Worm (Caenorhabditis elegans): ENCODE results near the gene nspd-6.
A peak's percentile ranks its signal among the peaks of the same experiment; 100 is the strongest.

The nspd-6 gene

DNA sequence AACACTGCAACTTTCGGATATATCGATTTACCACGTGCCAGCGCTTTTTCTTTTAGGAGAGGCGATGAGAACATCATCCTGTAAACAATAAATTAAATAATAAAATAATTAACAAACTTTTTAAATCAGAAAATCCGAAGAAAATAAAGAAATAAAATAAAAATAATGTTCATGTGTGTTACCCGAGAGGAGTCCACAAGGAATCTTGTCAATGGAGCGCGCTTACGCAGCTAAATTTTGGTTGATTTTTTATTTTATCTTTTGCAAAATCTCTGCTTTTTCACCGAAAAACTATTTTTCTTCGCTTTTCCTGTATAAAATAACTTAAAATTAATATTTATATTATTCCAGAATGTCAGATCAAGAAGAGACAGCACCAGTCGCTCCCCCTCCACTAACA, 5.4 kb downstream of the nspd-6 start, which contains the start of the genes C24D10.6 and C24D10.4 (continued):
- TF ChIP-seq fkh-10 (GFP tag; optimal IDR thresholded peaks at IDR 0.05) (no peak), nhr-84 (tag; optimal IDR thresholded peaks at IDR 0.05) (no peak), lin-35 (GFP tag; optimal IDR thresholded peaks at IDR 0.05) (peak; percentile 62 to 69), skn-1 (tag; optimal IDR thresholded peaks at IDR 0.05) (peak; percentile 77), nhr-90 (tag; optimal IDR thresholded peaks at IDR 0.05; ENCODE audit: poor library complexity) (peak; percentile 32), fkh-8 (tag; optimal IDR thresholded peaks at IDR 0.05) (no peak), hlh-4 (tag; optimal IDR thresholded peaks at IDR 0.05) (no peak), efl-3 (GFP tag; optimal IDR thresholded peaks at IDR 0.05) (no peak), mep-1 (tag; optimal IDR thresholded peaks at IDR 0.05) (peak; percentile 70), lin-13 (GFP tag; optimal IDR thresholded peaks at IDR 0.05) (peak; percentile 23), nhr-77 (tag; optimal IDR thresholded peaks at IDR 0.05) (no peak), hlh-17 (GFP tag; optimal IDR thresholded peaks at IDR 0.05; ENCODE audit: borderline replicate concordance) (no peak), mab-9 (GFP tag; IDR thresholded peaks at IDR 0.05) (no peak), ceh-8 (GFP tag; optimal IDR thresholded peaks at IDR 0.05) (peak; percentile 9), lin-39 (tag; optimal IDR thresholded peaks at IDR 0.05) (peak; percentile 39), zip-4 (GFP tag; optimal IDR thresholded peaks at IDR 0.05) (no peak), rnt-1 (tag; optimal IDR thresholded peaks at IDR 0.05) (peak; percentile 64), ceh-90 (tag; optimal IDR thresholded peaks at IDR 0.05) (no peak), ets-5 (GFP tag; IDR thresholded peaks at IDR 0.05) (no peak), ceh-88 (GFP tag; IDR thresholded peaks at IDR 0.05) (no peak; the same call in 1 of the 2 replicates), sox-4 (tag; optimal IDR thresholded peaks at IDR 0.05) (no peak), snu-23 (GFP tag; optimal IDR thresholded peaks at IDR 0.05) (peak; percentile 66), nhr-237 (tag; optimal IDR thresholded peaks at IDR 0.05) (no peak), hpl-2 (GFP tag; optimal IDR thresholded peaks at IDR 0.05) (no peak), Y116A8C.19 (tag; optimal IDR thresholded peaks at IDR 0.05; ENCODE audit: borderline replicate concordance) (no peak), fkh-4 (tag; optimal IDR thresholded peaks at IDR 0.05; ENCODE audit: borderline replicate concordance) (no peak), dsc-1 (tag; optimal IDR thresholded peaks at IDR 0.05) (peak; percentile 29), pax-3 (tag; optimal IDR thresholded peaks at IDR 0.05) (no peak), aha-1 (tag; optimal IDR thresholded peaks at IDR 0.05) (no peak), sptf-1 (tag; optimal IDR thresholded peaks at IDR 0.05) (no peak), mdl-1 (tag; optimal IDR thresholded peaks at IDR 0.05) (peak in 1 of 2 experiments; percentile 29), unc-98 (GFP tag; IDR thresholded peaks at IDR 0.05) (no peak), nhr-28 (tag; optimal IDR thresholded peaks at IDR 0.05) (no peak), F16B12.6 (tag; optimal IDR thresholded peaks at IDR 0.05) (peak; percentile 32), nhr-12 (tag; optimal IDR thresholded peaks at IDR 0.05) (no peak)

DNA sequence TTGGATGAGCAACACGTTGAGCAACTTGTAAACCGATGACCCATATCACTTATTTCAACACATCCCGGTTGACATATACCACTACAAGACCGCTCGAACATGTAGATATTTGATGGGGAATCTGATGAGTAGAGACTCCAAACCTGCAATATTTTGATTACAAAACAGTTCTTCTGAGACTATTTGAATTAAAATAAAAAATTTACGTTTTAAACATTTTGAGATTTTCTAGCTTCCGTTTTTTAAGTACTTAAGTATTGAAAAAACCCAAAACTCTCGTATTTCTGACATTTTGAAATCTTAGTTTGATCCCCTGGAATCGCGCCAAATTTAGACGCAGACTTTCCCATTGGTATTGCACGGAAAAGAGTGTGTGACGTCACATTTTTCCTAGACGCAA, 8.3 kb downstream of the nspd-6 start, which contains the start of gene C24D10.49:
Gene C24D10.49, minus strand, starts transcription at position 101 of the 400 bp plus-strand sequence.
- no peak for TF ChIP-seq nhr-19 (GFP tag; conservative IDR thresholded peaks at IDR 0.05)
- TF ChIP-seq ceh-90 (tag; optimal IDR thresholded peaks at IDR 0.05): no peak
- TF ChIP-seq tbx-2 (tag; optimal IDR thresholded peaks at IDR 0.05): no peak
- no peak for TF ChIP-seq lin-35 (GFP tag; optimal IDR thresholded peaks at IDR 0.05)
- TF ChIP-seq nhr-28 (tag; optimal IDR thresholded peaks at IDR 0.05): no peak
- TF ChIP-seq elt-3 (tag; optimal IDR thresholded peaks at IDR 0.05): no peak

DNA sequence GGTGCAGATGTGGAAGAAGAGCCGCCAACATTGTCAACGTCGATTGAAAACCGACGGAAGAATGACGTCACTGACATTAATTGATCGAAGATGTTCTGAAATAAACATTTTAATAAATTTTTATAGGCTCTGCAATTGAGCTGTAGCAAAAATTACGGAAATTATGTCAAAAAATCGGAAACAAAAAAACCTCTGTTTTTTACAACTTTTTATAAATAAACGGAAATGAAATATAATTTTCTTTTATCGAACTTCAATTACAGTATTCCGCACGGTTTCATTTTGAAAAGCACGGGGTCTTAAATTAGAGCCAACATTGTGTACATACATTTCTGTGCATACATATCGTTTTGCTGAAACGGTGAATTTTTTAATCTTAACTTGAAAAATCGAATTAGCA, 13.1 kb downstream of the nspd-6 start, which contains the start of gene soc-2:
Gene soc-2, minus strand, starts transcription at position 101 of the 400 bp plus-strand sequence.
- TF ChIP-seq fkh-8 (tag; optimal IDR thresholded peaks at IDR 0.05) (no peak), nhr-237 (tag; optimal IDR thresholded peaks at IDR 0.05) (no peak), skn-1 (tag; optimal IDR thresholded peaks at IDR 0.05) (no peak), xbp-1 (tag; optimal IDR thresholded peaks at IDR 0.05) (no peak), snpc-4 (tag; optimal IDR thresholded peaks at IDR 0.05) (no peak), aha-1 (tag; optimal IDR thresholded peaks at IDR 0.05) (no peak), dsc-1 (tag; optimal IDR thresholded peaks at IDR 0.05) (peak; percentile 0), sox-4 (tag; optimal IDR thresholded peaks at IDR 0.05) (no peak)
